Fruit fly (Drosophila melanogaster): Measurements from ENCODE around the gene Toll-6.

dm6 chr3L:15352048-15352447 is 15.6 kb downstream of the Toll-6 start:
- TF ChIP-seq Smox (GFP tag; optimal IDR thresholded peaks at IDR 0.05) (no peak), vri (GFP tag; optimal IDR thresholded peaks at IDR 0.05) (no peak), OdsH (GFP tag; optimal IDR thresholded peaks at IDR 0.05) (no peak), CG16779 (tag; optimal IDR thresholded peaks at IDR 0.05) (no peak)

All from whole organism, prepupa.